Worm (Caenorhabditis elegans): ENCODE results near the gene C34E11.4.

- TF ChIP-seq hnd-1 (tag; optimal IDR thresholded peaks at IDR 0.05) = no peak
- TF ChIP-seq pes-1 (GFP tag; IDR thresholded peaks at IDR 0.05) = no peak
Measured at ce11 chrX:11814667-11815066, 10.7 kb downstream of the C34E11.4 start, which contains the start of gene C34E11.2.
